Fruit fly (Drosophila melanogaster): Measurements from ENCODE around the gene Ptth.
A peak's percentile ranks its signal among the peaks of the same experiment; 100 is the strongest.

Gene Ptth

DNA sequence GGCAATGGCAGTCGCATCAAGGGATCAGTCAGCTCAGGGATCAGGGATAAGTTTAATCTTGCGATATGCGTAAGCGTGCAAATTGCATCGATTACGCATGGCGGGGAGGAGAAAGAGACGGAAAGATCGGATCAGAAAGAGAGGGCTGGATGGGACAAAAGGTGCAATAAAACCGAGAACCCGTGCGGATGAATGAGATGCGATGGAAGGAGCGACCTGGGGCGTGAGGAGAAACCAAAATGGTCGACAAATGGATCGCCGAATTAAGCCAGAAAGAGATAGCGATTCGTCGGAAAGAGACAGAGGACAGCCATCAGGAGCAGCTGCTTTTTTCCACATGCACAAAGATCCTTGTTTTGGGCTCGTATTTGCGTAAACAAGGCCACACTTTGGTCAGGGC, 21.1 kb upstream of the Ptth start:
- no peak for TF ChIP-seq CG32264 (GFP tag; optimal IDR thresholded peaks at IDR 0.05)
- TF ChIP-seq usp (GFP tag; optimal IDR thresholded peaks at IDR 0.05): no peak
- TF ChIP-seq jim (GFP tag; optimal IDR thresholded peaks at IDR 0.05): peak; percentile 12
- TF ChIP-seq GATAd (GFP tag; optimal IDR thresholded peaks at IDR 0.05): no peak
- no peak for TF ChIP-seq Jra (GFP tag; optimal IDR thresholded peaks at IDR 0.05)

DNA sequence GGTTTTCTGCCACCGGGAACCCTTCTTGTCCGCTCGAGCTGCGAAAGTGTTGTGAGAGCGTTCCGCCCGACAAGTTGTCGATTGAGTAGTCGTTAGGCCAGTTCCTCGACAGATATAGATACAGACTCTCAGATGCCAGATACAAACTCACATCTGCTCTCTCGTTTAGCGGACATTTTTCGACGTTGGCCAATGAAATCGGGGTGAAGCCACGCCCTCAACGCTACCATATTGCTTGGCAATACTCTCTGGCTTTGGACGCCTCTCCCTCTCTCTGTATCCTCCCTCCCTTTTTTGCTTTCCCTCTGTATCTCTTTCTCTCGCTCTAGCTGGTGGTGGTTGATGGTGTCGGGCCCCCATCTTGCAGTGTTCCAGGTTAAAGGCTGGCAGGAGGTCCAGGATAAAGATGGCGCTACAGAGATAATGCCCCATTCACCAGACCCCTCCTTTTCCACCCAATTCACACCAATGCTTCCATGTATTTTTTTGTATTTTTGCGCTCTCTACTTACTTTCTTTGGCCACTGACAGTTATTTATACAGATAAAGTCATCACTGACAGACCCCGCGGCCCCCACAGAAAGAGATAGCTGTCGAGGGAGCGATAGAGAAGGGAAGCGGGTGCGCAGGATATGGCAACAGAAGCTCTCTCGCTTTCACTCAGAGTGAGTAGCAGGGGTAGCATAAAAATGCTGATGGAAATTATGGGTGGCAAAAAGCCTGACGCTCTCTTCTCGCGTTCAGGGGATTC, 18.1 kb upstream of the Ptth start, which contains the start of gene Gsc:
Gsc (minus strand) TSS at position 51 of the 750 bp plus-strand sequence.
- TF ChIP-seq woc (GFP tag; optimal IDR thresholded peaks at IDR 0.05) (no peak), Sp1 (GFP tag; optimal IDR thresholded peaks at IDR 0.05) (no peak), dl (GFP tag; optimal IDR thresholded peaks at IDR 0.05; ENCODE audit: insufficient read depth in 1 of 2, partially characterized antibody in 2 of 2) (peak; percentile 66 to 85), Dif (GFP tag; optimal IDR thresholded peaks at IDR 0.05; ENCODE audit: partially characterized antibody) (peak; percentile 87), psq (GFP tag; optimal IDR thresholded peaks at IDR 0.05) (no peak)

DNA sequence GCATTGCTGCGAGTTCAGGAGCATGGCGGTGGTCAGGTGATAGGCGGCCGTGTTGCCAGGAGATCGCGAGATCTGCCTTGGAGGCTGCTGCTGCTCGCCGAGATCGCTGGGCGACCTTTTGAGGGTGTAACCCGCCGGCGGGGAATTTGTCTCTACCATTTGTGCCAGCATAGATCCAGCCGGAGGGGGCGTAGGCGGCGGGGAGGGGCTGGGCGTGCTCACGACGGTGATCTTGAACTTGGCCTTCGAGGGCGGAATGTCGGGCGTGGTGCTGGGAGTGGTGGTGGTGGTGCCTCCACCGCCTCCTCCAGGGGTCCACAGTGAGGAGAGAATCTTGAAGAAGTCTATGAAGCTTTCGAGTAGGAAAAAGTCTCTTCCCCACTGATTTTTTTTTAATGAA, 17.4 kb upstream of the Ptth start:
- TF ChIP-seq Dfd (GFP tag; optimal IDR thresholded peaks at IDR 0.05) (peak; percentile 91), fru (GFP tag; optimal IDR thresholded peaks at IDR 0.05) (no peak)

DNA sequence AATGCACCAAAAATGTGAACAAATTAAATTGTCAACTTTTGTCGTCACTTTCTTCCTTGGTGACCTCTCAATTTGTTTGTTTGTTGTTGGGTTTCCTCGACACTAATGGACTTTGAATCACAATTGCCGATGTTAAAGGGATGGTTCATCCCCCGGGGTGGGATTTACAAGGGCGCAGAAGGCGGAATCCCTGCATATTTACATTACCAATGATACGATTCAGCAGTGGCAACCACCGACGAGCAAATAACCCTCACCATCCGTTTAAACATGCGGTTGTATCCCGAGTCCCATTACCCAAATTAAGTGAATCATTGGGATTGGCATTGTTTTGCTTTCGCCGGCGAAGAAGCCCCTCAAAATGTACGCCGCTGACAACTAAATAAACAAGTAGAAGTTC, 14.8 kb upstream of the Ptth start:
- TF ChIP-seq psq (GFP tag; optimal IDR thresholded peaks at IDR 0.05): no peak
- TF ChIP-seq usp (GFP tag; optimal IDR thresholded peaks at IDR 0.05): no peak
- no peak for TF ChIP-seq Jra (GFP tag; optimal IDR thresholded peaks at IDR 0.05)

DNA sequence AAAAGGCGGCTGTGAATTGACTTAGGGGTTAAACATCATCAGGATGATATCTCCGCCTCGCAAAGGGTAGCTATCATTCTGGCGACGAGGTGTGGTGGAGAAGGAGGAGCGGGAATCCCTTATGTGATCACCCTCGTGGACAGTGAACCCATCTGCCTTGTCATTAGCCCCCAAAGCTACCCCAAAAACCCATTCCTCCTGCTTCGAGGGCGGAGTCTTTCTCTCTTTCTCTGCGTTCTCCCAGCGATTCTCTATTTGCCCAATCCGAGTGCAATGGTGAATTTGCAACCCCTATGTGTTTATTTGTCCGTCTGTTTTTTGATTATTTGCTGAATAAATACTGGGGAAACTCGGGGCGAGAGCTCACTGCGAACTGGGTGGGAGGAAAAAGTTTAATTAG, 8.6 kb upstream of the Ptth start:
- TF ChIP-seq Myc (optimal IDR thresholded peaks at IDR 0.05): no peak
- peak; percentile 41 for TF ChIP-seq Vsx2 (GFP tag; optimal IDR thresholded peaks at IDR 0.05; ENCODE audit: partially characterized antibody)
- no peak for TF ChIP-seq Abd-B (GFP tag; optimal IDR thresholded peaks at IDR 0.05)
- TF ChIP-seq lola (GFP tag; optimal IDR thresholded peaks at IDR 0.05): no peak

DNA sequence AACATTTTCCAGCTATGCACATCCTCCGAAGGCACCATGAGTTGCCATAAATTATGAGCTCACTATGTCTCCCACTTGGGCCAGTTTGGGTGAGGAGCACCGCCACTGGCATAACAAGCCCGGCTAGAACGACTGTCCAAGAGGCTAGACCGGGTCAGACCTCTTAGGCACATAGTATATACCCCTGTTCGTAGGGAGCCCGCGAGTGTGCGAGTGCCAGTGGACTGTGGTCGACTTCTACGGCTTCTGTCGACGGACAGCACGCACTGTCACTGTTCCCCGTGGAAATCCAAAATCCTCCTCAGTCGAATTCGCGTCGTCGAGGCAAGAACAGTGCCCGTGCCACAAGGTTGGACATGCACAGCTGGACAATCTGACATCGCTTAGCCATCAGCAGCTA, 490 bp upstream of the Ptth start, which contains the start of gene Pph13:
Pph13 (plus strand) TSS at position 301 of the 400 bp plus-strand sequence.
- TF ChIP-seq h (GFP tag; optimal IDR thresholded peaks at IDR 0.05) (no peak), tai (GFP tag; optimal IDR thresholded peaks at IDR 0.05) (no peak), dl (GFP tag; optimal IDR thresholded peaks at IDR 0.05; ENCODE audit: insufficient read depth in 1 of 2, partially characterized antibody in 2 of 2) (no peak), Myc (optimal IDR thresholded peaks at IDR 0.05) (no peak), Mio (GFP tag; optimal IDR thresholded peaks at IDR 0.05) (no peak), OdsH (GFP tag; optimal IDR thresholded peaks at IDR 0.05) (no peak), psq (GFP tag; optimal IDR thresholded peaks at IDR 0.05) (no peak), CG32264 (GFP tag; optimal IDR thresholded peaks at IDR 0.05) (no peak), usp (GFP tag; optimal IDR thresholded peaks at IDR 0.05) (no peak), pan (optimal IDR thresholded peaks at IDR 0.05) (no peak), foxo (GFP tag; optimal IDR thresholded peaks at IDR 0.05) (no peak), ey (GFP tag; optimal IDR thresholded peaks at IDR 0.05) (no peak), N (GFP tag; optimal IDR thresholded peaks at IDR 0.05) (no peak), Abd-B (GFP tag; optimal IDR thresholded peaks at IDR 0.05) (no peak), sv (GFP tag; optimal IDR thresholded peaks at IDR 0.05) (no peak), CrebA (GFP tag; optimal IDR thresholded peaks at IDR 0.05; ENCODE audit: borderline replicate concordance) (no peak), CG9705 (GFP tag; optimal IDR thresholded peaks at IDR 0.05) (no peak)

DNA sequence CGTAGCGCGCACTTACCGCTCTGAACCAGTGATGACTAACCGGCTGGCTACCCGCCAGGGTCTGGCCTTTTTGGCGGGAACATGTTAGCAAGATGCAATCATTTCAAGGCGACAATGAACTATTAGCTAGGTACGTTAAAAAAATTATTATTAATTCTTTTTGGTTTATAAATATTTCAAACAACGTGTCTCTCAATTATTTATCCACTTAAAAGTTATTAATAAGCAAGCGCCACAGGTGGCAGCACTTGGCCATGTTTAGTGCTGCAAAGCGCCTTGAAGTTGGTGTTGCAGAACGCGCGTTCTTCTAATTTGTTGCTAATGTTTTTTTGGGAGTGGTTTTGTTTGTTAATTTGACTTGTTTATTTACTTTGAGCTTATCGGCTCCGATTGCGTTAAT, 2.5 kb downstream of the Ptth start, which contains the start of the genes Ipk2 and cold:
Ipk2 (minus strand) TSS at position 39 of the 400 bp plus-strand sequence.
cold (plus strand) TSS at position 66 of the 400 bp plus-strand sequence.
- TF ChIP-seq OdsH (GFP tag; optimal IDR thresholded peaks at IDR 0.05): peak; percentile 81
- no peak for TF ChIP-seq jim (GFP tag; optimal IDR thresholded peaks at IDR 0.05)
- peak; percentile 89 for TF ChIP-seq fru (GFP tag; optimal IDR thresholded peaks at IDR 0.05)
- peak; percentile 80 for TF ChIP-seq CG9705 (GFP tag; optimal IDR thresholded peaks at IDR 0.05)
- TF ChIP-seq sage (GFP tag; optimal IDR thresholded peaks at IDR 0.05): no peak
- peak in 1 of 2 experiments; percentile 89 for TF ChIP-seq foxo (GFP tag; optimal IDR thresholded peaks at IDR 0.05)
- peak; percentile 92 for TF ChIP-seq sv (GFP tag; optimal IDR thresholded peaks at IDR 0.05)
- peak; percentile 69 for TF ChIP-seq Hr83 (GFP tag; optimal IDR thresholded peaks at IDR 0.05; ENCODE audit: poor library complexity, severe bottlenecking)
- peak; percentile 87 for TF ChIP-seq HLH106 (tag; optimal IDR thresholded peaks at IDR 0.05)
- no peak for TF ChIP-seq Hnf4 (GFP tag; optimal IDR thresholded peaks at IDR 0.05)
- TF ChIP-seq woc (GFP tag; optimal IDR thresholded peaks at IDR 0.05): peak; percentile 94
- TF ChIP-seq Vsx2 (GFP tag; optimal IDR thresholded peaks at IDR 0.05; ENCODE audit: partially characterized antibody): no peak
- peak; percentile 64 for TF ChIP-seq Mio (GFP tag; optimal IDR thresholded peaks at IDR 0.05)
- TF ChIP-seq Rel (GFP tag; optimal IDR thresholded peaks at IDR 0.05): no peak
- TF ChIP-seq Rel (tag; optimal IDR thresholded peaks at IDR 0.05): peak; percentile 75
- peak; percentile 62 for TF ChIP-seq CG32264 (GFP tag; optimal IDR thresholded peaks at IDR 0.05)
- peak; percentile 73 for TF ChIP-seq psq (GFP tag; optimal IDR thresholded peaks at IDR 0.05)
- peak; percentile 91 for TF ChIP-seq h (GFP tag; optimal IDR thresholded peaks at IDR 0.05)
- TF ChIP-seq ey (GFP tag; optimal IDR thresholded peaks at IDR 0.05): peak; percentile 78
- TF ChIP-seq rgr (GFP tag; optimal IDR thresholded peaks at IDR 0.05): peak; percentile 88
- TF ChIP-seq br (GFP tag; optimal IDR thresholded peaks at IDR 0.05): peak; percentile 87
- TF ChIP-seq Myc (optimal IDR thresholded peaks at IDR 0.05): peak; percentile 99
- no peak for TF ChIP-seq Abd-B (GFP tag; optimal IDR thresholded peaks at IDR 0.05)
- peak; percentile 84 for TF ChIP-seq Sp1 (GFP tag; optimal IDR thresholded peaks at IDR 0.05)
